Worm (Caenorhabditis elegans) whole organism, mixed stage, embryonic: ENCODE measurements around the gene csn-4.

Experiments used
- ces-1 ChIP-seq: fragments of 150-350 bp; optimal IDR thresholded peaks from 2 replicates; lab custom pipeline; 2014; ENCODE audit warnings: missing biosample characterization, missing genetic modification reagents, missing genetic modification characterization
- mep-1 ChIP-seq: fragments of 150-350 bp; optimal IDR thresholded peaks from 2 replicates; lab custom pipeline; 2017; ENCODE audit warnings: missing biosample characterization, missing genetic modification reagents, missing genetic modification characterization, inconsistent platforms
- mls-2 ChIP-seq: sonication (generic microtip); optimal IDR thresholded peaks from 2 replicates; lab custom pipeline; 2016; ENCODE audit warnings: mild to moderate bottlenecking, missing genetic modification characterization, moderate library complexity, missing compliant biosample characterization
- nhr-76 ChIP-seq: sonication (generic microtip); optimal IDR thresholded peaks from 2 replicates; lab custom pipeline; 2017; ENCODE audit warnings: missing biosample characterization, missing genetic modification characterization
- pha-4 ChIP-seq: fragments of 150-350 bp; optimal IDR thresholded peaks from 2 replicates; lab custom pipeline; 2018; ENCODE audit warnings: missing biosample characterization, missing genetic modification reagents, missing genetic modification characterization

DNA sequence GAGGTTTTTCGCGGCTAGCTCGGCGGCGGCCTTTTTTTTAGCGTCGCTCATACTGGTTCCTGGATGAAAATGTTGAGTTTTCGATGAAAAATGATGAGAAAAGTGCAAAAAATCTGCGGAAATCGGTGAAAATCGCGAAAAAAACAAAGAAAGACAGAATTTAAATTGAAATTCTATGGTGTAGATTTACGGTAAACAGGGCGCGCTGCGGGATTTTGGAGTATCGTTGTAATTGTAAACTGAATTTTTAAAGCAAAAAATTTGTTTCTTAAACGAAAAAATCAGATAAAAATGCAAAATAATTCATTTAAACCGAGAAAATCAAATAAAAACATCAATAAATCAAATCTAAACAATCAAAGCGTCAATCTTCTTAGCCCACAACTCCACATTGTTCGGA, 32.1 kb downstream of the csn-4 start, which contains the start of gene dcap-1:
- TF ChIP-seq mls-2 (tag; lab: Kevin White, UChicago) (no peak), ces-1 (GFP tag; lab: Kevin White, UChicago) (peak; percentile 42), mep-1 (tag; lab: Kevin White, UChicago) (no peak), pha-4 (no peak), nhr-76 (no peak)
